Worm (Caenorhabditis elegans): Measurements from ENCODE around the gene enri-1.

The enri-1 gene

ce11 chrII:2359965-2360364 is 18.6 kb upstream of the enri-1 start, which contains the start of gene F43C11.16:
Gene F43C11.16 (minus strand): TSS chrII:2360065.
- TF ChIP-seq nfya-1 (tag; optimal IDR thresholded peaks at IDR 0.05) (no peak), K02D7.2 (tag; optimal IDR thresholded peaks at IDR 0.05) (no peak), ceh-45 (GFP tag; IDR thresholded peaks at IDR 0.05) (no peak), hlh-13 (GFP tag; optimal IDR thresholded peaks at IDR 0.05) (no peak), pqm-1 (tag; optimal IDR thresholded peaks at IDR 0.05) (no peak), sox-2 (GFP tag; IDR thresholded peaks at IDR 0.05) (no peak)

- no peak for TF ChIP-seq rnt-1 (tag; optimal IDR thresholded peaks at IDR 0.05)
- no peak for TF ChIP-seq F13H6.1 (tag; optimal IDR thresholded peaks at IDR 0.05)
- no peak for TF ChIP-seq che-1 (tag; optimal IDR thresholded peaks at IDR 0.05)
- no peak for TF ChIP-seq pag-3 (tag; optimal IDR thresholded peaks at IDR 0.05; ENCODE audit: borderline replicate concordance)
- no peak for TF ChIP-seq sox-4 (tag; optimal IDR thresholded peaks at IDR 0.05)
- TF ChIP-seq mec-3 (tag; optimal IDR thresholded peaks at IDR 0.05; ENCODE audit: borderline replicate concordance), result no peak
Measured at ce11 chrII:2356795-2357194, 15.4 kb upstream of the enri-1 start, which contains the start of gene F43C11.1. Gene F43C11.1 (plus strand): TSS chrII:2357095.

- no peak for TF ChIP-seq zip-5 (tag; optimal IDR thresholded peaks at IDR 0.05)
- TF ChIP-seq C38D4.7 (GFP tag; optimal IDR thresholded peaks at IDR 0.05), result no peak
- TF ChIP-seq unc-3 (GFP tag; conservative IDR thresholded peaks at IDR 0.05), result no peak
- no peak for TF ChIP-seq unc-3 (tag; optimal IDR thresholded peaks at IDR 0.05)
- TF ChIP-seq eyg-1 (tag; optimal IDR thresholded peaks at IDR 0.05), result no peak
- no peak for TF ChIP-seq pha-2 (tag; optimal IDR thresholded peaks at IDR 0.05)
- no peak for TF ChIP-seq mec-3 (tag; optimal IDR thresholded peaks at IDR 0.05; ENCODE audit: borderline replicate concordance)
- no peak for TF ChIP-seq che-1 (tag; optimal IDR thresholded peaks at IDR 0.05)
- TF ChIP-seq dmd-4 (tag; optimal IDR thresholded peaks at IDR 0.05; ENCODE audit: borderline replicate concordance), result no peak
- TF ChIP-seq tbx-7 (tag; optimal IDR thresholded peaks at IDR 0.05), result no peak
Measured at ce11 chrII:2354476-2354875, 13.1 kb upstream of the enri-1 start, which contains the start of gene F43C11.2. Gene F43C11.2 (plus strand): TSS chrII:2354776.

- TF ChIP-seq dmd-4 (tag; optimal IDR thresholded peaks at IDR 0.05; ENCODE audit: borderline replicate concordance) (no peak), odd-2 (tag; optimal IDR thresholded peaks at IDR 0.05) (no peak), ahr-1 (tag; optimal IDR thresholded peaks at IDR 0.05) (no peak), rnt-1 (tag; optimal IDR thresholded peaks at IDR 0.05) (no peak), pha-4 (tag; optimal IDR thresholded peaks at IDR 0.05) (no peak), fkh-10 (GFP tag; optimal IDR thresholded peaks at IDR 0.05) (no peak), npax-4 (tag; optimal IDR thresholded peaks at IDR 0.05) (no peak), pax-1 (tag; optimal IDR thresholded peaks at IDR 0.05) (no peak), pqm-1 (tag; optimal IDR thresholded peaks at IDR 0.05) (no peak), ttx-3 (tag; optimal IDR thresholded peaks at IDR 0.05) (no peak)
Measured at ce11 chrII:2353012-2353411, 11.6 kb upstream of the enri-1 start, which contains the start of gene F43C11.3. Gene F43C11.3 (plus strand): TSS chrII:2353312.

- TF ChIP-seq pqm-1 (tag; optimal IDR thresholded peaks at IDR 0.05), result no peak
- TF ChIP-seq ref-2 (tag; optimal IDR thresholded peaks at IDR 0.05), result no peak
- no peak for TF ChIP-seq hlh-6 (tag; optimal IDR thresholded peaks at IDR 0.05)
- no peak for TF ChIP-seq nfya-1 (tag; optimal IDR thresholded peaks at IDR 0.05)
- no peak for TF ChIP-seq mec-3 (tag; optimal IDR thresholded peaks at IDR 0.05; ENCODE audit: borderline replicate concordance)
- TF ChIP-seq ceh-31 (tag; optimal IDR thresholded peaks at IDR 0.05), result no peak
- TF ChIP-seq elt-2 (tag; optimal IDR thresholded peaks at IDR 0.05), result no peak
- TF ChIP-seq K09A11.1 (tag; optimal IDR thresholded peaks at IDR 0.05; ENCODE audit: insufficient read depth), result no peak
- TF ChIP-seq hlh-15 (tag; optimal IDR thresholded peaks at IDR 0.05), result no peak
Measured at ce11 chrII:2352546-2352945, 11.1 kb upstream of the enri-1 start, which contains the start of gene F43C11.10. Gene F43C11.10 (minus strand): TSS chrII:2352646.

Data from whole organism, late embryonic.